Worm (Caenorhabditis elegans) whole organism, L4 larva: ENCODE results near the gene F46H5.2.

Experiments used
- D1046.2 ChIP-seq: fragments of 200-800 bp; sonication (Bioruptor generic); IDR thresholded peaks from 2 replicates; pipeline ENCODE4 v1.3.6; 2022; ENCODE audit warnings: missing genetic modification characterization, missing compliant biosample characterization
- F26F4.8 ChIP-seq: fragments of 200-800 bp; sonication (Bioruptor generic); conservative IDR thresholded peaks from 2 replicates; pipeline ENCODE4 v1.3.6; 2022; ENCODE audit warnings: missing genetic modification characterization, missing compliant biosample characterization
- F37D6.2 ChIP-seq: sonication (generic microtip); optimal IDR thresholded peaks from 2 replicates; lab custom pipeline; 2016; ENCODE audit warnings: mild to moderate bottlenecking, missing genetic modification characterization, missing compliant biosample characterization
- T26A8.4 ChIP-seq: fragments of 200-800 bp; sonication (Bioruptor generic); IDR thresholded peaks from 2 replicates; pipeline ENCODE4 v1.3.6; 2022; ENCODE audit warnings: missing genetic modification characterization, missing compliant biosample characterization
- Y105C5A.15 ChIP-seq: fragments of 200-800 bp; sonication (Bioruptor generic); IDR thresholded peaks from 2 replicates; pipeline ENCODE4 v1.3.6; 2022; ENCODE audit warnings: missing genetic modification characterization, missing compliant biosample characterization
- Y75B8A.6 ChIP-seq: fragments of 200-800 bp; sonication (Bioruptor generic); IDR thresholded peaks from 2 replicates; pipeline ENCODE4 v1.3.6; 2022; ENCODE audit warnings: missing genetic modification reagents, missing genetic modification characterization, missing compliant biosample characterization
- ZK337.2 ChIP-seq: fragments of 200-800 bp; sonication (Bioruptor generic); IDR thresholded peaks from 2 replicates; pipeline ENCODE4 v1.3.6; 2022; ENCODE audit warnings: missing genetic modification reagents, missing genetic modification characterization, missing compliant biosample characterization
- ZK546.5 ChIP-seq, 2 experiments: sonication (generic microtip); optimal IDR thresholded peaks; 2 replicates each; lab custom pipeline; 2017; ENCODE audit warnings: missing biosample characterization in 2 of 2, missing genetic modification characterization in 2 of 2
- aly-2 ChIP-seq: sonication (generic microtip); optimal IDR thresholded peaks from 2 replicates; lab custom pipeline; 2018; ENCODE audit warnings: missing biosample characterization, missing genetic modification characterization
- attf-4 ChIP-seq: sonication (generic microtip); optimal IDR thresholded peaks from 3 replicates; lab custom pipeline; 2017; ENCODE audit warnings: missing biosample characterization, missing genetic modification characterization
- ceh-28 ChIP-seq: fragments of 150-350 bp; optimal IDR thresholded peaks from 2 replicates; lab custom pipeline; 2014; ENCODE audit warnings: missing biosample characterization, missing genetic modification reagents, missing genetic modification characterization
- ceh-32 ChIP-seq: sonication (generic microtip); optimal IDR thresholded peaks from 2 replicates; lab custom pipeline; 2016; ENCODE audit warnings: mild to moderate bottlenecking, missing genetic modification characterization, missing compliant biosample characterization; ENCODE audit not compliant: poor library complexity
- ceh-62 ChIP-seq: sonication (generic microtip); optimal IDR thresholded peaks from 2 replicates; lab custom pipeline; 2017; ENCODE audit warnings: missing biosample characterization, missing genetic modification characterization
- cey-2 ChIP-seq: sonication (generic microtip); optimal IDR thresholded peaks from 3 replicates; lab custom pipeline; 2017; ENCODE audit warnings: missing genetic modification characterization, mild to moderate bottlenecking, missing compliant biosample characterization, antibody characterized with exemption, borderline replicate concordance; ENCODE audit not compliant: insufficient read depth
- daf-12 ChIP-seq: fragments of 150-350 bp; optimal IDR thresholded peaks from 2 replicates; lab custom pipeline; 2014; ENCODE audit warnings: missing biosample characterization, missing genetic modification reagents, missing genetic modification characterization
- dmd-6 ChIP-seq: fragments of 200-800 bp; sonication (Bioruptor generic); IDR thresholded peaks from 2 replicates; pipeline ENCODE4 v1.3.6; 2022; ENCODE audit warnings: missing genetic modification reagents, missing genetic modification characterization, missing compliant biosample characterization
- dpl-1 ChIP-seq: fragments of 150-350 bp; optimal IDR thresholded peaks from 2 replicates; lab custom pipeline; 2014; ENCODE audit warnings: missing biosample characterization, missing genetic modification reagents, missing genetic modification characterization
- dve-1 ChIP-seq: sonication (generic microtip); optimal IDR thresholded peaks from 2 replicates; lab custom pipeline; 2017; ENCODE audit warnings: antibody characterized with exemption, mild to moderate bottlenecking, missing genetic modification characterization, missing compliant biosample characterization; ENCODE audit not compliant: insufficient read depth
- egl-43 ChIP-seq: fragments of 200-800 bp; sonication (Bioruptor generic); IDR thresholded peaks from 2 replicates; pipeline ENCODE4 v1.3.6; 2022; ENCODE audit warnings: missing genetic modification reagents, missing genetic modification characterization, missing compliant biosample characterization
- fkh-10 ChIP-seq: fragments of 150-350 bp; optimal IDR thresholded peaks from 2 replicates; lab custom pipeline; 2014; ENCODE audit warnings: missing biosample characterization, missing genetic modification reagents, missing genetic modification characterization
- gei-8 ChIP-seq: fragments of 200-800 bp; sonication (Bioruptor generic); optimal IDR thresholded peaks from 2 replicates; lab custom pipeline; 2018; ENCODE audit warnings: mild to moderate bottlenecking, missing genetic modification characterization, missing compliant biosample characterization
- hif-1 ChIP-seq, 2 experiments: sonication (generic microtip); optimal IDR thresholded peaks; 2 replicates each; lab custom pipeline; 2016 to 2017; ENCODE audit warnings: missing compliant biosample characterization in 2 of 2, missing genetic modification characterization in 2 of 2, missing genetic modification reagents in 2 of 2, missing genotype in 2 of 2, mild to moderate bottlenecking in 1 of 2
- hlh-30 ChIP-seq: sonication (generic microtip); optimal IDR thresholded peaks from 2 replicates; lab custom pipeline; 2017; ENCODE audit warnings: antibody characterized with exemption, mild to moderate bottlenecking, missing genetic modification characterization, missing compliant biosample characterization; ENCODE audit not compliant: insufficient read depth
- hmg-1.1 ChIP-seq: fragments of 200-800 bp; sonication (Bioruptor generic); IDR thresholded peaks from 2 replicates; pipeline ENCODE4 v1.3.6; 2022; ENCODE audit warnings: missing genetic modification reagents, missing genetic modification characterization, missing compliant biosample characterization
- jun-1 ChIP-seq: fragments of 150-350 bp; optimal IDR thresholded peaks from 2 replicates; lab custom pipeline; 2014; ENCODE audit warnings: missing biosample characterization, missing genetic modification reagents, missing genetic modification characterization
- lin-1 ChIP-seq: fragments of 200-800 bp; sonication (Bioruptor generic); IDR thresholded peaks from 2 replicates; pipeline ENCODE4 v1.3.6; 2022; ENCODE audit warnings: missing genetic modification reagents, missing genetic modification characterization, missing compliant biosample characterization
- lin-29 ChIP-seq: fragments of 200-800 bp; sonication (Bioruptor generic); IDR thresholded peaks from 2 replicates; pipeline ENCODE4 v1.3.6; 2022; ENCODE audit warnings: missing genetic modification reagents, missing genetic modification characterization, missing compliant biosample characterization
- lir-3 ChIP-seq: sonication (generic microtip); optimal IDR thresholded peaks from 2 replicates; lab custom pipeline; 2016; ENCODE audit warnings: mild to moderate bottlenecking, missing genetic modification characterization, missing compliant biosample characterization
- lsy-2 ChIP-seq, 2 experiments: fragments of 150-350 bp in 1 of 2; sonication (generic microtip) in 1 of 2; optimal IDR thresholded peaks; 2 replicates each; lab custom pipeline; 2014 to 2017; ENCODE audit warnings: missing biosample characterization in 2 of 2, missing genetic modification characterization in 2 of 2
- madf-5 ChIP-seq, 2 experiments: fragments of 200-800 bp; sonication (Bioruptor generic); IDR thresholded peaks; 2 replicates each; pipeline ENCODE4 v1.3.6; 2022; ENCODE audit warnings: missing compliant biosample characterization in 2 of 2, missing genetic modification characterization in 2 of 2
- mdl-1 ChIP-seq, 2 experiments: fragments of 150-350 bp in 1 of 2; sonication (generic microtip) in 1 of 2; optimal IDR thresholded peaks; 2 replicates each; lab custom pipeline; 2014 to 2017; ENCODE audit warnings: missing biosample characterization in 2 of 2, missing genetic modification characterization in 2 of 2
- mdt-29 ChIP-seq: fragments of 200-800 bp; sonication (Bioruptor generic); IDR thresholded peaks from 2 replicates; pipeline ENCODE4 v1.3.6; 2022; ENCODE audit warnings: missing genetic modification reagents, missing genetic modification characterization, missing compliant biosample characterization
- mep-1 ChIP-seq: fragments of 150-350 bp; sonication (generic microtip); optimal IDR thresholded peaks from 3 replicates; lab custom pipeline; 2014; ENCODE audit warnings: missing biosample characterization, missing genetic modification characterization
- mes-2 ChIP-seq: sonication (generic microtip); optimal IDR thresholded peaks from 2 replicates; lab custom pipeline; 2016; ENCODE audit warnings: missing genotype, mild to moderate bottlenecking, missing genetic modification characterization, missing compliant biosample characterization; ENCODE audit not compliant: poor library complexity, severe bottlenecking
- mxl-2 ChIP-seq: fragments of 200-800 bp; sonication (Bioruptor generic); conservative IDR thresholded peaks from 2 replicates; pipeline ENCODE4 v1.3.6; 2022; ENCODE audit warnings: missing genetic modification reagents, missing genetic modification characterization, missing compliant biosample characterization
- nhr-10 ChIP-seq: fragments of 150-350 bp; optimal IDR thresholded peaks from 2 replicates; lab custom pipeline; 2014; ENCODE audit warnings: missing biosample characterization, missing genetic modification characterization
- nhr-102 ChIP-seq: sonication (generic microtip); optimal IDR thresholded peaks from 2 replicates; lab custom pipeline; 2016; ENCODE audit warnings: mild to moderate bottlenecking, missing genetic modification characterization, moderate library complexity, missing compliant biosample characterization
- nhr-237 ChIP-seq: sonication (generic microtip); optimal IDR thresholded peaks from 2 replicates; lab custom pipeline; 2017; ENCODE audit warnings: missing biosample characterization, missing genetic modification characterization
- nhr-25 ChIP-seq: sonication (generic microtip); optimal IDR thresholded peaks from 2 replicates; lab custom pipeline; 2017; ENCODE audit warnings: missing genetic modification characterization, mild to moderate bottlenecking, missing compliant biosample characterization, antibody characterized with exemption, moderate library complexity, borderline replicate concordance; ENCODE audit not compliant: insufficient read depth
- nhr-28 ChIP-seq: fragments of 150-350 bp; optimal IDR thresholded peaks from 2 replicates; lab custom pipeline; 2014; ENCODE audit warnings: missing biosample characterization, missing genetic modification characterization
- nhr-48 ChIP-seq: sonication (generic microtip); optimal IDR thresholded peaks from 2 replicates; lab custom pipeline; 2016; ENCODE audit warnings: mild to moderate bottlenecking, missing genetic modification characterization, missing compliant biosample characterization
- nhr-6 ChIP-seq: fragments of 150-350 bp; optimal IDR thresholded peaks from 2 replicates; lab custom pipeline; 2014; ENCODE audit warnings: missing biosample characterization, missing genetic modification characterization
- nhr-76 ChIP-seq: fragments of 150-350 bp; optimal IDR thresholded peaks from 2 replicates; lab custom pipeline; 2014; ENCODE audit warnings: missing biosample characterization, missing genetic modification characterization
- nhr-77 ChIP-seq: fragments of 150-350 bp; optimal IDR thresholded peaks from 2 replicates; lab custom pipeline; 2014; ENCODE audit warnings: missing biosample characterization, missing genetic modification characterization
- rbr-2 ChIP-seq: sonication (generic microtip); optimal IDR thresholded peaks from 2 replicates; lab custom pipeline; 2016; ENCODE audit warnings: missing genotype, missing genetic modification characterization, missing compliant biosample characterization
- saeg-2 ChIP-seq: fragments of 200-800 bp; sonication (Bioruptor generic); IDR thresholded peaks from 2 replicates; pipeline ENCODE4 v1.3.6; 2022; ENCODE audit warnings: missing genetic modification reagents, missing genetic modification characterization, missing compliant biosample characterization
- snpc-1.2 ChIP-seq: fragments of 200-800 bp; sonication (Bioruptor generic); IDR thresholded peaks from 2 replicates; pipeline ENCODE4 v1.3.6; 2022; ENCODE audit warnings: missing genetic modification reagents, missing genetic modification characterization, missing compliant biosample characterization
- spr-3 ChIP-seq: fragments of 200-800 bp; sonication (Bioruptor generic); optimal IDR thresholded peaks from 2 replicates; lab custom pipeline; 2018; ENCODE audit warnings: mild to moderate bottlenecking, missing genetic modification characterization, missing compliant biosample characterization
- tag-97 ChIP-seq: fragments of 200-800 bp; sonication (Bioruptor generic); IDR thresholded peaks from 2 replicates; pipeline ENCODE4 v1.3.6; 2022; ENCODE audit warnings: missing genetic modification characterization, missing compliant biosample characterization
- vab-7 ChIP-seq: fragments of 200-800 bp; sonication (Bioruptor generic); IDR thresholded peaks from 2 replicates; pipeline ENCODE4 v1.3.6; 2022; ENCODE audit warnings: missing genetic modification reagents, missing genetic modification characterization, missing compliant biosample characterization
- ztf-7 ChIP-seq: fragments of 150-350 bp; optimal IDR thresholded peaks from 2 replicates; lab custom pipeline; 2014; ENCODE audit warnings: missing biosample characterization, missing genetic modification characterization

F46H5.2 gene

ce11 chrX:7315329-7315728 lies 49.9 kb downstream of the F46H5.2 start, which contains the start of gene spp-3 (continued):
- TF ChIP-seq mdt-29 (no peak), egl-43 (GFP tag; lab: Robert Waterston, UW) (no peak), Y105C5A.15 (no peak), spr-3 (GFP tag; lab: Kevin White, UChicago) (no peak), nhr-77 (tag; lab: Kevin White, UChicago) (peak; percentile 39), D1046.2 (GFP tag; lab: Robert Waterston, UW) (no peak), F37D6.2 (tag; lab: Kevin White, UChicago) (no peak), hif-1 (tag; optimal IDR thresholded peaks at IDR 0.05; lab: Kevin White, UChicago) (no peak), jun-1 (no peak), nhr-102 (tag; lab: Kevin White, UChicago) (peak; percentile 56), ZK546.5 (tag; optimal IDR thresholded peaks at IDR 0.05; lab: Kevin White, UChicago) (no peak), dpl-1 (no peak), gei-8 (GFP tag; lab: Kevin White, UChicago) (no peak), mxl-2 (GFP tag; lab: Robert Waterston, UW) (no peak), nhr-28 (peak; percentile 79), daf-12 (tag; lab: Kevin White, UChicago) (no peak), lin-1 (GFP tag; lab: Robert Waterston, UW) (no peak), hmg-1.1 (GFP tag; lab: Robert Waterston, UW) (no peak), ceh-62 (tag; lab: Kevin White, UChicago) (no peak), nhr-10 (tag; lab: Kevin White, UChicago) (no peak), Y75B8A.6 (GFP tag; lab: Robert Waterston, UW) (no peak), vab-7 (GFP tag; lab: Robert Waterston, UW) (no peak), lir-3 (no peak), rbr-2 (tag; lab: Kevin White, UChicago) (no peak), lin-29 (GFP tag; lab: Robert Waterston, UW) (no peak), aly-2 (no peak), dmd-6 (peak; percentile 89), ZK337.2 (no peak), ceh-28 (no peak), fkh-10 (GFP tag; lab: Kevin White, UChicago) (no peak), hlh-30 (peak; percentile 54), nhr-76 (tag; lab: Kevin White, UChicago) (no peak), nhr-48 (tag; lab: Kevin White, UChicago) (peak; percentile 43), cey-2 (tag; lab: Kevin White, UChicago) (no peak), dve-1 (tag; lab: Kevin White, UChicago) (peak; percentile 85), snpc-1.2 (GFP tag; lab: Robert Waterston, UW) (no peak), attf-4 (tag; lab: Kevin White, UChicago) (no peak), saeg-2 (GFP tag; lab: Robert Waterston, UW) (no peak), mep-1 (tag; lab: Kevin White, UChicago) (peak; percentile 49), tag-97 (GFP tag; lab: Robert Waterston, UW) (no peak), lsy-2 (tag; optimal IDR thresholded peaks at IDR 0.05; lab: Kevin White, UChicago) (peak in 1 of 2 experiments; percentile 67), mes-2 (peak; percentile 31), ceh-32 (tag; lab: Kevin White, UChicago) (no peak), madf-5 (GFP tag; IDR thresholded peaks at IDR 0.05; lab: Robert Waterston, UW) (no peak), T26A8.4 (0 out of 2 replicates have a peak, but pooled peaks have one; percentile 44), F26F4.8 (GFP tag; lab: Robert Waterston, UW) (no peak), ztf-7 (no peak), nhr-25 (tag; lab: Kevin White, UChicago) (no peak), nhr-237 (tag; lab: Kevin White, UChicago) (no peak), mdl-1 (tag; optimal IDR thresholded peaks at IDR 0.05; lab: Kevin White, UChicago) (peak in 1 of 2 experiments; percentile 60), nhr-6 (tag; lab: Kevin White, UChicago) (no peak)
